Worm (Caenorhabditis elegans): Measurements from ENCODE around the gene Y50E8A.1.

The Y50E8A.1 gene

ce11 chrV:14689060-14689750 is 37.5 kb upstream of the Y50E8A.1 start, which contains the start of gene gasr-8:
gasr-8 (plus strand) TSS chrV:14689110.
- TF ChIP-seq him-1 (tag; optimal IDR thresholded peaks at IDR 0.05) = no peak
- no peak for TF ChIP-seq W03F9.2 (tag; optimal IDR thresholded peaks at IDR 0.05)
- TF ChIP-seq dao-5 (tag; optimal IDR thresholded peaks at IDR 0.05) = no peak

ce11 chrV:14695713-14696112 is 31.0 kb upstream of the Y50E8A.1 start:
- TF ChIP-seq dao-5 (tag; optimal IDR thresholded peaks at IDR 0.05) (no peak), W03F9.2 (tag; optimal IDR thresholded peaks at IDR 0.05) (no peak), him-1 (tag; optimal IDR thresholded peaks at IDR 0.05) (no peak)

ce11 chrV:14696604-14697307 is 29.9 kb upstream of the Y50E8A.1 start, which contains the start of gene unc-112:
unc-112 (minus strand) TSS chrV:14696654.
- no peak for TF ChIP-seq dao-5 (tag; optimal IDR thresholded peaks at IDR 0.05)
- TF ChIP-seq him-1 (tag; optimal IDR thresholded peaks at IDR 0.05) = peak; percentile 50
- TF ChIP-seq W03F9.2 (tag; optimal IDR thresholded peaks at IDR 0.05) = peak; percentile 77

- TF ChIP-seq dao-5 (tag; optimal IDR thresholded peaks at IDR 0.05) = no peak
- no peak for TF ChIP-seq W03F9.2 (tag; optimal IDR thresholded peaks at IDR 0.05)
- no peak for TF ChIP-seq him-1 (tag; optimal IDR thresholded peaks at IDR 0.05)
Observed at ce11 chrV:14698005-14698404, 28.7 kb upstream of the Y50E8A.1 start.

- TF ChIP-seq dao-5 (tag; optimal IDR thresholded peaks at IDR 0.05) (no peak), him-1 (tag; optimal IDR thresholded peaks at IDR 0.05) (no peak), W03F9.2 (tag; optimal IDR thresholded peaks at IDR 0.05) (no peak)
Observed at ce11 chrV:14698666-14699065, 28.0 kb upstream of the Y50E8A.1 start, which contains the start of gene set-5. set-5 (plus strand) TSS chrV:14698966.

ce11 chrV:14707958-14708357 is 18.7 kb upstream of the Y50E8A.1 start, which contains the start of gene R08A2.9:
R08A2.9 (plus strand) TSS chrV:14708258.
- TF ChIP-seq W03F9.2 (tag; optimal IDR thresholded peaks at IDR 0.05) (no peak), dao-5 (tag; optimal IDR thresholded peaks at IDR 0.05) (no peak)

ce11 chrV:14711077-14711476 is 15.6 kb upstream of the Y50E8A.1 start, which contains the start of gene ssp-33:
ssp-33 (plus strand) TSS chrV:14711377.
- no peak for TF ChIP-seq him-1 (tag; optimal IDR thresholded peaks at IDR 0.05)

- TF ChIP-seq dao-5 (tag; optimal IDR thresholded peaks at IDR 0.05) (no peak), him-1 (tag; optimal IDR thresholded peaks at IDR 0.05) (no peak), W03F9.2 (tag; optimal IDR thresholded peaks at IDR 0.05) (no peak)
Observed at ce11 chrV:14712316-14712715, 14.4 kb upstream of the Y50E8A.1 start, which contains the start of gene R08A2.5. R08A2.5 (plus strand) TSS chrV:14712616.

ce11 chrV:14715608-14716007 is 11.1 kb upstream of the Y50E8A.1 start, which contains the start of gene R08A2.2:
R08A2.2 (minus strand) TSS chrV:14715708.
- no peak for TF ChIP-seq dao-5 (tag; optimal IDR thresholded peaks at IDR 0.05)
- no peak for TF ChIP-seq W03F9.2 (tag; optimal IDR thresholded peaks at IDR 0.05)
- TF ChIP-seq him-1 (tag; optimal IDR thresholded peaks at IDR 0.05) = no peak

ce11 chrV:14716114-14716513 is 10.6 kb upstream of the Y50E8A.1 start, which contains the start of gene fbxa-147:
fbxa-147 (plus strand) TSS chrV:14716499.
- TF ChIP-seq him-1 (tag; optimal IDR thresholded peaks at IDR 0.05) (no peak), W03F9.2 (tag; optimal IDR thresholded peaks at IDR 0.05) (no peak), dao-5 (tag; optimal IDR thresholded peaks at IDR 0.05) (no peak)

- TF ChIP-seq W03F9.2 (tag; optimal IDR thresholded peaks at IDR 0.05) (no peak), him-1 (tag; optimal IDR thresholded peaks at IDR 0.05) (no peak)
Observed at ce11 chrV:14719491-14719890, 7.2 kb upstream of the Y50E8A.1 start, which contains the start of gene R08A2.1. R08A2.1 (minus strand) TSS chrV:14719591.

ce11 chrV:14723020-14723419 is 3.7 kb upstream of the Y50E8A.1 start, which contains the start of gene R08A2.7:
R08A2.7 (plus strand) TSS chrV:14723320.
- TF ChIP-seq him-1 (tag; optimal IDR thresholded peaks at IDR 0.05) = no peak
- TF ChIP-seq dao-5 (tag; optimal IDR thresholded peaks at IDR 0.05) = no peak
- no peak for TF ChIP-seq W03F9.2 (tag; optimal IDR thresholded peaks at IDR 0.05)

ce11 chrV:14725409-14725808 is 1.3 kb upstream of the Y50E8A.1 start:
- TF ChIP-seq him-1 (tag; optimal IDR thresholded peaks at IDR 0.05) (no peak), dao-5 (tag; optimal IDR thresholded peaks at IDR 0.05) (no peak), W03F9.2 (tag; optimal IDR thresholded peaks at IDR 0.05) (no peak)

- TF ChIP-seq him-1 (tag; optimal IDR thresholded peaks at IDR 0.05) (no peak), dao-5 (tag; optimal IDR thresholded peaks at IDR 0.05) (no peak), W03F9.2 (tag; optimal IDR thresholded peaks at IDR 0.05) (no peak)
Observed at ce11 chrV:14728754-14729153, 2.1 kb downstream of the Y50E8A.1 start, which contains the start of gene Y50E8A.2. Y50E8A.2 (minus strand) TSS chrV:14728854.
